Fruit fly (Drosophila melanogaster): ENCODE measurements around the gene CG14626.

Gene CG14626

DNA sequence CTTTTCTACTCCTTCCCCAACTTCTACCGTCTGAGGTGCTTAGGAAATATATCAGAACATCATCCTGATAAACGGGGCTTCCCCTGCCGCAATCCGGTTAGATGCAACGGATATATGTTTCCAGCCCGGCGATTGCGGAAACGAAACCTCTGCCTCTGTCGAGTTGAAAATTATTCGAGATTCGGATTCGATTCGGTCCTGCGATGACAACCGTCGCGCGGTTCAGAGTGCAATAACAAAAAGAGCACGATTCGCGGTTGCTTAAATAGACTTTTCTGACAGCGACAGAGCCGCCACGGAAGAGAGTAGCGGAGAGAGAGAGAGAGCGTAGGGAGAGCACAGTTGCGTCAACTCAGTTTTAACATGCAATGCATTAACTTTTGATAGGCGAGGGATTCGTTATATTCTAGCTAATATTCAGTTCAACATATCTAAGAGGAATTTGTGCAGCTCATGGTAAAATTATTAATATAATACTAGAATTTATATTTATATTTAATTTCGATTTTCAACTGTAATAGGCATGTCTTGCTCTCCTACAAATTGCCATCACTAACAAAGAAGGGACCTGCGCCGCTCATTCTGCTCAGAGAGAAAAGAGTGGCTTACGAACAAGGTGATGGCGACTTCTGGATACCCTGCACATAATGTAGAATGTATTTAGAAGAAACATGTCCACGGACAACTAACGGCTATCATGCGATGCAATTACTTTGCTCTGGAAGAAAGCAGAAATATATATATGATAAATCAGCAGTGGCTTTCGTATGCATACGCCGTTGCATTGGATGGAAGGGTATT, 50.4 kb downstream of the CG14626 start (continued):
- TF ChIP-seq ro (GFP tag; IDR thresholded peaks at IDR 0.05): peak; percentile 60; the same call in 1 of the 2 replicates
- TF ChIP-seq Rx (GFP tag; IDR thresholded peaks at IDR 0.05): peak; percentile 78
- peak; percentile 66 for TF ChIP-seq Mes4 (GFP tag; optimal IDR thresholded peaks at IDR 0.05)
- TF ChIP-seq CG6854 (GFP tag; optimal IDR thresholded peaks at IDR 0.05): peak; percentile 62
- no peak for TF ChIP-seq dimm (GFP tag; IDR thresholded peaks at IDR 0.05)
- TF ChIP-seq fd3F (GFP tag; optimal IDR thresholded peaks at IDR 0.05): peak; percentile 54
- peak; percentile 81 for TF ChIP-seq CG8924 (tag; optimal IDR thresholded peaks at IDR 0.05)
- TF ChIP-seq jigr1 (GFP tag; IDR thresholded peaks at IDR 0.05): peak; percentile 64; the same call in 1 of the 3 replicates
- TF ChIP-seq Drgx (GFP tag; IDR thresholded peaks at IDR 0.05): peak; percentile 87
- peak; percentile 71 for TF ChIP-seq NFAT (GFP tag; IDR thresholded peaks at IDR 0.05)
- peak; percentile 80 for TF ChIP-seq slp2 (GFP tag; optimal IDR thresholded peaks at IDR 0.05)
- TF ChIP-seq Tbp (GFP tag; optimal IDR thresholded peaks at IDR 0.05): no peak
- TF ChIP-seq sima (GFP tag; optimal IDR thresholded peaks at IDR 0.05): peak; percentile 11
- TF ChIP-seq sqz (GFP tag; optimal IDR thresholded peaks at IDR 0.05): no peak
- peak; percentile 62 for TF ChIP-seq CG9932 (GFP tag; IDR thresholded peaks at IDR 0.05)
- TF ChIP-seq psq (GFP tag; optimal IDR thresholded peaks at IDR 0.05): peak; percentile 82
- peak; percentile 50 for TF ChIP-seq CG2129 (GFP tag; IDR thresholded peaks at IDR 0.05; ENCODE audit: partially characterized antibody)
- TF ChIP-seq fu2 (GFP tag; optimal IDR thresholded peaks at IDR 0.05): peak; percentile 53
- peak; percentile 87 for TF ChIP-seq dysf (GFP tag; IDR thresholded peaks at IDR 0.05)
- TF ChIP-seq Taf1 (GFP tag; IDR thresholded peaks at IDR 0.05): peak; percentile 62; the same call in 1 of the 2 replicates
- peak; percentile 81 for TF ChIP-seq CG17359 (tag; optimal IDR thresholded peaks at IDR 0.05)
- peak; percentile 39 for TF ChIP-seq CrebB (tag; optimal IDR thresholded peaks at IDR 0.05)
- TF ChIP-seq CG11247 (GFP tag; IDR thresholded peaks at IDR 0.05): peak; percentile 76
- peak; percentile 79 for TF ChIP-seq ranshi (GFP tag; IDR thresholded peaks at IDR 0.05)
- peak; percentile 63 for TF ChIP-seq CG8281 (tag; optimal IDR thresholded peaks at IDR 0.05)
- TF ChIP-seq CHES-1-like (GFP tag; optimal IDR thresholded peaks at IDR 0.05): peak; percentile 69
- peak; percentile 48 for TF ChIP-seq run (tag; optimal IDR thresholded peaks at IDR 0.05)
- TF ChIP-seq mam (GFP tag; optimal IDR thresholded peaks at IDR 0.05): peak; percentile 44
- peak; percentile 72 for TF ChIP-seq CG7357 (GFP tag; IDR thresholded peaks at IDR 0.05)
- no peak for TF ChIP-seq tna (GFP tag; IDR thresholded peaks at IDR 0.05; ENCODE audit: partially characterized antibody)
- no peak for TF ChIP-seq ham (GFP tag; IDR thresholded peaks at IDR 0.05)
- TF ChIP-seq CG9817 (tag; optimal IDR thresholded peaks at IDR 0.05): peak; percentile 62
- peak; percentile 79 for TF ChIP-seq CG10267 (tag; optimal IDR thresholded peaks at IDR 0.05)
- peak; percentile 49 for TF ChIP-seq Sry-δ (GFP tag; optimal IDR thresholded peaks at IDR 0.05)
- peak; percentile 66; the same call in 3 of the 4 replicates for TF ChIP-seq Dll (GFP tag; IDR thresholded peaks at IDR 0.05; ENCODE audit: partially characterized antibody)
- TF ChIP-seq unpg (GFP tag; optimal IDR thresholded peaks at IDR 0.05): peak; percentile 82
- TF ChIP-seq crc (GFP tag; optimal IDR thresholded peaks at IDR 0.05): peak; percentile 37
- TF ChIP-seq CG32532 (GFP tag; IDR thresholded peaks at IDR 0.05): peak; percentile 76
- TF ChIP-seq pita (GFP tag; optimal IDR thresholded peaks at IDR 0.05): no peak
- peak; percentile 82 for TF ChIP-seq zen (tag; optimal IDR thresholded peaks at IDR 0.05)
- TF ChIP-seq CG11093 (GFP tag; IDR thresholded peaks at IDR 0.05): peak; percentile 80
- no peak for TF ChIP-seq lov (optimal IDR thresholded peaks at IDR 0.05)
- peak; percentile 85 for TF ChIP-seq lov (GFP tag; IDR thresholded peaks at IDR 0.05)
- TF ChIP-seq sc (optimal IDR thresholded peaks at IDR 0.05): no peak
- TF ChIP-seq sc (GFP tag; optimal IDR thresholded peaks at IDR 0.05): peak; percentile 73
- TF ChIP-seq Xbp1 (GFP tag; optimal IDR thresholded peaks at IDR 0.05): peak; percentile 62
- TF ChIP-seq CG14860 (GFP tag; IDR thresholded peaks at IDR 0.05; ENCODE audit: partially characterized antibody): no peak
- no peak for TF ChIP-seq Dp (GFP tag; optimal IDR thresholded peaks at IDR 0.05)
- TF ChIP-seq ATbp (GFP tag; optimal IDR thresholded peaks at IDR 0.05): peak; percentile 79
- TF ChIP-seq slou (GFP tag; optimal IDR thresholded peaks at IDR 0.05): peak; percentile 31

Measured in whole organism, embryonic.